Worm (Caenorhabditis elegans) whole organism, early embryonic: ENCODE results near the gene srsx-31.

Source experiments
- ama-1 ChIP-seq: fragments of 150-350 bp; optimal IDR thresholded peaks from 2 replicates; lab custom pipeline; 2014
- flt-1 ChIP-seq: fragments of 200-800 bp; sonication (Bioruptor generic); IDR thresholded peaks from 2 replicates; pipeline ENCODE4 v1.3.6; 2022; ENCODE audit warnings: missing genetic modification characterization, missing compliant biosample characterization
- hmbx-1 ChIP-seq: sonication (generic microtip); optimal IDR thresholded peaks from 2 replicates; lab custom pipeline; 2016; ENCODE audit warnings: mild to moderate bottlenecking, missing genetic modification characterization, missing compliant biosample characterization
- hmg-4 ChIP-seq: fragments of 200-800 bp; sonication (Bioruptor generic); optimal IDR thresholded peaks from 2 replicates; lab custom pipeline; 2018; ENCODE audit warnings: mild to moderate bottlenecking, missing genetic modification characterization, missing compliant biosample characterization
- pes-1 ChIP-seq: fragments of 200-800 bp; sonication (Bioruptor generic); IDR thresholded peaks from 2 replicates; pipeline ENCODE4 v1.3.6; 2022; ENCODE audit warnings: missing genetic modification reagents, missing genetic modification characterization, missing compliant biosample characterization
- scrt-1 ChIP-seq: fragments of 200-800 bp; sonication (Bioruptor generic); IDR thresholded peaks from 2 replicates; pipeline ENCODE4 v1.3.6; 2022; ENCODE audit warnings: missing genetic modification characterization, missing compliant biosample characterization
- sea-1 ChIP-seq: fragments of 200-800 bp; sonication (Bioruptor generic); conservative IDR thresholded peaks from 2 replicates; pipeline ENCODE4 v1.3.6; 2022; ENCODE audit warnings: missing genetic modification characterization, missing compliant biosample characterization
- tbx-11 ChIP-seq: fragments of 200-800 bp; sonication (Bioruptor generic); IDR thresholded peaks from 2 replicates; pipeline ENCODE4 v1.3.6; 2022; ENCODE audit warnings: missing genetic modification characterization, missing compliant biosample characterization
- tra-4 ChIP-seq: sonication (generic microtip); optimal IDR thresholded peaks from 2 replicates; lab custom pipeline; 2017; ENCODE audit warnings: missing genetic modification characterization, missing compliant biosample characterization

- TF ChIP-seq flt-1 (GFP tag; lab: Robert Waterston, UW) (no peak), tbx-11 (GFP tag; lab: Robert Waterston, UW) (no peak), pes-1 (GFP tag; lab: Robert Waterston, UW) (no peak), sea-1 (GFP tag; lab: Robert Waterston, UW) (no peak), scrt-1 (GFP tag; lab: Robert Waterston, UW) (no peak), ama-1 (lab: Kevin White, UChicago) (no peak), hmg-4 (GFP tag; lab: Kevin White, UChicago) (no peak), tra-4 (tag; lab: Kevin White, UChicago) (no peak), hmbx-1 (tag; lab: Kevin White, UChicago) (no peak)
Measured at ce11 chrV:11263025-11263424, 8.1 kb upstream of the srsx-31 start, which contains the start of gene F07B10.4.
